Worm (Caenorhabditis elegans): ENCODE measurements around the gene hadb-1.

- TF ChIP-seq hlh-1 (tag; optimal IDR thresholded peaks at IDR 0.05): no peak
- TF ChIP-seq elt-3 (tag; optimal IDR thresholded peaks at IDR 0.05): no peak
- TF ChIP-seq nhr-76 (tag; optimal IDR thresholded peaks at IDR 0.05): no peak
- TF ChIP-seq sptf-1 (tag; optimal IDR thresholded peaks at IDR 0.05): no peak
- no peak for TF ChIP-seq cnd-1 (tag; optimal IDR thresholded peaks at IDR 0.05)
Measured at ce11 chrIII:8639188-8639795, 49.0 kb downstream of the hadb-1 start, which contains the start of gene fip-1.

Measured in whole organism, mixed stage, embryonic.